Worm (Caenorhabditis elegans): ENCODE results near the gene hlh-13.

hlh-13 gene

DNA sequence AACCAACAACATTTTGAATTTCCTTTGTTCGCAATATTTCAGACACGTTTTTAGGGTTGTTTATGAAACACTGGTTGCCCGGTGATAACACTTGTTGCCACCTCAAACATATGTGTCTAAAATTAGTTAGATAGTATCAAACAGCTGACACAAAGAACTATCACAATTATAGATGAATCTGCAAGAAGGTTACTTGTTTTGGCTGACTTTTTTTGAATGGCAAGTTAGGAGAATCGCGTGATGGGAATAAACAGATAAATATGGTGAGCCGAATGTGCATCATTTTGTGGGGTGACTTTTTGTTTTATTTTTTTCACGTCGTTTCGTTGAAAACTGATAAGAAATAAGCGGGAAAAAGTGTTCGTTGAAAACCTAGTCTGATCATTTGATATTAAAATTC, 3.9 kb upstream of the hlh-13 start:
- TF ChIP-seq nhr-85 (tag) (no peak), ceh-82 (tag; optimal IDR thresholded peaks at IDR 0.05) (no peak), pag-3 (tag; optimal IDR thresholded peaks at IDR 0.05; ENCODE audit: borderline replicate concordance, insufficient read depth) (no peak), mep-1 (tag; optimal IDR thresholded peaks at IDR 0.05) (no peak), elt-2 (tag; optimal IDR thresholded peaks at IDR 0.05) (peak; percentile 74), nhr-20 (tag; optimal IDR thresholded peaks at IDR 0.05) (peak; percentile 1), dpl-1 (GFP tag; optimal IDR thresholded peaks at IDR 0.05) (no peak), nhr-90 (tag; optimal IDR thresholded peaks at IDR 0.05; ENCODE audit: poor library complexity) (no peak), lin-35 (GFP tag; optimal IDR thresholded peaks at IDR 0.05) (peak in 1 of 2 experiments; percentile 55), skn-1 (tag; optimal IDR thresholded peaks at IDR 0.05) (no peak), efl-1 (optimal IDR thresholded peaks at IDR 0.05) (no peak), efl-1 (GFP tag; optimal IDR thresholded peaks at IDR 0.05 in 1 of 2) (peak in 1 of 2 experiments; percentile 78), nhr-19 (GFP tag; conservative IDR thresholded peaks at IDR 0.05) (peak; percentile 49)

DNA sequence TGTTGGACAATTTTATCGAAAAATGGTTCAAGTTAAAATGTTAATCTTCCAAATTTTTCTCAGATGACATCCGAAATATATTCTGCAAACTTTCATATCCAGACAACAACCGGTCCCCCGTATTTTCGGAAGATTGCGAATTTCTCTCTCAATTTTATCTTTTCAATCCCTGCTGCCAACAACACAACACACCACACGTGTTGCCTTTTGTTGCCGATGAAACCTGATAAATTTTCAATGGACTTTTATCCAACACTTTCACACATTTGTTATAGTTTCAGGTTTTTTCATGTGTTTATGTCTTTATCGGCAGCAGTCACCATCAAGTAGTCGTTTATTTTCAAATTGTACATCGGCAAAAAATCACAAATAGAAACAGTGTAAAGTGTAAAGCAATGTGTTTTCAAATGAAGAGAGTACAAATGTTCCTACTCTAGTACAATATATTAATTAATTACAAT, 2.8 kb upstream of the hlh-13 start:
- TF ChIP-seq nhr-47 (tag; optimal IDR thresholded peaks at IDR 0.05) (no peak), sptf-1 (tag; optimal IDR thresholded peaks at IDR 0.05) (no peak), C34B4.2 (tag; optimal IDR thresholded peaks at IDR 0.05) (no peak), ama-1 (optimal IDR thresholded peaks at IDR 0.05) (peak; percentile 89), unc-86 (tag; optimal IDR thresholded peaks at IDR 0.05) (no peak), alr-1 (tag; optimal IDR thresholded peaks at IDR 0.05; ENCODE audit: borderline replicate concordance) (no peak), snpc-4 (tag; optimal IDR thresholded peaks at IDR 0.05) (no peak), elt-2 (tag; optimal IDR thresholded peaks at IDR 0.05) (peak; percentile 32), nhr-90 (tag; optimal IDR thresholded peaks at IDR 0.05; ENCODE audit: poor library complexity) (peak; percentile 55), lin-35 (GFP tag; optimal IDR thresholded peaks at IDR 0.05) (peak in 1 of 2 experiments; percentile 49), hlh-4 (tag; optimal IDR thresholded peaks at IDR 0.05) (no peak), tlp-1 (tag; optimal IDR thresholded peaks at IDR 0.05) (no peak), unc-62 (GFP tag; optimal IDR thresholded peaks at IDR 0.05) (no peak), fos-1 (tag; optimal IDR thresholded peaks at IDR 0.05) (no peak), nhr-12 (tag; optimal IDR thresholded peaks at IDR 0.05) (no peak), zip-4 (GFP tag; optimal IDR thresholded peaks at IDR 0.05) (no peak), ets-5 (GFP tag; IDR thresholded peaks at IDR 0.05) (no peak), egl-27 (tag; optimal IDR thresholded peaks at IDR 0.05) (no peak), lin-14 (GFP tag; optimal IDR thresholded peaks at IDR 0.05) (no peak), unc-98 (GFP tag; IDR thresholded peaks at IDR 0.05) (no peak), blmp-1 (tag; optimal IDR thresholded peaks at IDR 0.05) (peak; percentile 56), pax-3 (tag; optimal IDR thresholded peaks at IDR 0.05) (no peak), aha-1 (tag; optimal IDR thresholded peaks at IDR 0.05) (no peak), ceh-8 (GFP tag; optimal IDR thresholded peaks at IDR 0.05) (no peak), F16B12.6 (tag; optimal IDR thresholded peaks at IDR 0.05) (no peak), elt-3 (tag; optimal IDR thresholded peaks at IDR 0.05) (peak in 1 of 6 experiments; percentile 37), snu-23 (GFP tag; optimal IDR thresholded peaks at IDR 0.05) (no peak), mab-9 (GFP tag; IDR thresholded peaks at IDR 0.05) (no peak), unc-30 (tag; optimal IDR thresholded peaks at IDR 0.05) (no peak), jun-1 (tag; optimal IDR thresholded peaks at IDR 0.05) (no peak), ztf-4 (tag; optimal IDR thresholded peaks at IDR 0.05) (no peak), dsc-1 (tag; optimal IDR thresholded peaks at IDR 0.05) (no peak), nhr-85 (tag) (no peak), aly-2 (tag; optimal IDR thresholded peaks at IDR 0.05) (no peak), Y116A8C.19 (tag; optimal IDR thresholded peaks at IDR 0.05; ENCODE audit: borderline replicate concordance) (no peak), dpl-1 (GFP tag; optimal IDR thresholded peaks at IDR 0.05) (no peak), nhr-20 (tag; optimal IDR thresholded peaks at IDR 0.05) (no peak), nhr-19 (GFP tag; conservative IDR thresholded peaks at IDR 0.05) (0 out of 2 replicates have a peak, but pooled peaks have one; percentile 10), swsn-7 (tag; optimal IDR thresholded peaks at IDR 0.05) (no peak), nhr-84 (tag; optimal IDR thresholded peaks at IDR 0.05) (no peak), ceh-63 (GFP tag; optimal IDR thresholded peaks at IDR 0.05) (no peak), hpl-2 (GFP tag; optimal IDR thresholded peaks at IDR 0.05) (no peak), mdl-1 (tag; optimal IDR thresholded peaks at IDR 0.05) (peak in 1 of 2 experiments; percentile 19), fkh-10 (GFP tag; optimal IDR thresholded peaks at IDR 0.05) (no peak), mef-2 (tag; optimal IDR thresholded peaks at IDR 0.05) (no peak)

All from whole organism, L1 larva.